Worm (Caenorhabditis elegans): ENCODE data around the gene heh-1.

heh-1 gene

ce11 chrIII:3185232-3185631, 14.1 kb downstream of the heh-1 start:
- TF ChIP-seq hlh-13 (GFP tag; optimal IDR thresholded peaks at IDR 0.05) (no peak), sdc-2 (tag; optimal IDR thresholded peaks at IDR 0.05) (no peak), pat-9 (tag; optimal IDR thresholded peaks at IDR 0.05) (no peak), pag-3 (tag; optimal IDR thresholded peaks at IDR 0.05; ENCODE audit: borderline replicate concordance) (no peak), eyg-1 (tag; optimal IDR thresholded peaks at IDR 0.05) (no peak), K02D7.2 (tag; optimal IDR thresholded peaks at IDR 0.05) (no peak), pax-1 (tag; optimal IDR thresholded peaks at IDR 0.05) (no peak), fax-1 (tag; optimal IDR thresholded peaks at IDR 0.05) (no peak), ceh-18 (tag; optimal IDR thresholded peaks at IDR 0.05) (no peak), nhr-11 (tag; optimal IDR thresholded peaks at IDR 0.05) (no peak)

- TF ChIP-seq ceh-24 (tag; optimal IDR thresholded peaks at IDR 0.05) = no peak
- TF ChIP-seq unc-86 (tag; optimal IDR thresholded peaks at IDR 0.05) = no peak
- TF ChIP-seq pros-1 (tag; optimal IDR thresholded peaks at IDR 0.05) = no peak
- TF ChIP-seq ceh-30 (tag; optimal IDR thresholded peaks at IDR 0.05) = no peak
- no peak for TF ChIP-seq hlh-6 (tag; optimal IDR thresholded peaks at IDR 0.05)
- TF ChIP-seq K09A11.1 (tag; optimal IDR thresholded peaks at IDR 0.05; ENCODE audit: insufficient read depth) = no peak
- TF ChIP-seq ceh-19 (GFP tag; optimal IDR thresholded peaks at IDR 0.05) = no peak
- TF ChIP-seq tbx-7 (tag; optimal IDR thresholded peaks at IDR 0.05) = no peak
- no peak for TF ChIP-seq fkh-10 (GFP tag; optimal IDR thresholded peaks at IDR 0.05)
- TF ChIP-seq hlh-13 (GFP tag; optimal IDR thresholded peaks at IDR 0.05) = no peak
- TF ChIP-seq F13H6.1 (tag; optimal IDR thresholded peaks at IDR 0.05) = no peak
- no peak for TF ChIP-seq che-1 (tag; optimal IDR thresholded peaks at IDR 0.05)
- no peak for TF ChIP-seq dve-1 (tag; optimal IDR thresholded peaks at IDR 0.05)
These were observed 15.9 kb downstream of the heh-1 start, which contains the start of gene lmtr-5 for ce11 chrIII:3183377-3183776. Gene lmtr-5 (plus strand): TSS chrIII:3183677.

ce11 chrIII:3179855-3180254, 19.5 kb downstream of the heh-1 start:
- TF ChIP-seq rnt-1 (tag; optimal IDR thresholded peaks at IDR 0.05) (no peak), hlh-30 (tag; optimal IDR thresholded peaks at IDR 0.05; ENCODE audit: insufficient read depth) (no peak), F13H6.1 (tag; optimal IDR thresholded peaks at IDR 0.05) (no peak), sox-2 (GFP tag; IDR thresholded peaks at IDR 0.05) (no peak), pha-4 (tag; optimal IDR thresholded peaks at IDR 0.05) (no peak), ceh-9 (tag; optimal IDR thresholded peaks at IDR 0.05) (no peak), T23F11.4 (GFP tag; optimal IDR thresholded peaks at IDR 0.05) (no peak), ceh-24 (tag; optimal IDR thresholded peaks at IDR 0.05) (no peak)

- TF ChIP-seq nfya-1 (tag; optimal IDR thresholded peaks at IDR 0.05) = no peak
- no peak for TF ChIP-seq ceh-48 (tag; optimal IDR thresholded peaks at IDR 0.05)
- TF ChIP-seq ceh-2 (tag; optimal IDR thresholded peaks at IDR 0.05) = no peak
- no peak for TF ChIP-seq hlh-13 (GFP tag; optimal IDR thresholded peaks at IDR 0.05)
- no peak for TF ChIP-seq fkh-10 (GFP tag; optimal IDR thresholded peaks at IDR 0.05)
- TF ChIP-seq lin-11 (tag; optimal IDR thresholded peaks at IDR 0.05) = no peak
- no peak for TF ChIP-seq sox-2 (GFP tag; IDR thresholded peaks at IDR 0.05)
- TF ChIP-seq ceh-30 (tag; optimal IDR thresholded peaks at IDR 0.05) = no peak
- TF ChIP-seq ceh-34 (tag; optimal IDR thresholded peaks at IDR 0.05) = no peak
- TF ChIP-seq ets-4 (tag; optimal IDR thresholded peaks at IDR 0.05) = no peak
- no peak for TF ChIP-seq ama-1 (optimal IDR thresholded peaks at IDR 0.05)
- no peak for TF ChIP-seq rnt-1 (tag; optimal IDR thresholded peaks at IDR 0.05)
These were observed 22.5 kb downstream of the heh-1 start for ce11 chrIII:3176775-3177174.

- TF ChIP-seq eyg-1 (tag; optimal IDR thresholded peaks at IDR 0.05) (peak; percentile 33), mec-3 (tag; optimal IDR thresholded peaks at IDR 0.05; ENCODE audit: borderline replicate concordance) (no peak), dmd-4 (tag; optimal IDR thresholded peaks at IDR 0.05; ENCODE audit: borderline replicate concordance) (peak; percentile 78), K09A11.1 (tag; optimal IDR thresholded peaks at IDR 0.05; ENCODE audit: insufficient read depth) (peak; percentile 88), ceh-18 (tag; optimal IDR thresholded peaks at IDR 0.05) (peak; percentile 37), sox-2 (GFP tag; IDR thresholded peaks at IDR 0.05) (no peak), pax-1 (tag; optimal IDR thresholded peaks at IDR 0.05) (no peak), fkh-6 (tag; optimal IDR thresholded peaks at IDR 0.05) (peak; percentile 83), ceh-31 (tag; optimal IDR thresholded peaks at IDR 0.05) (peak; percentile 69), T23F11.4 (GFP tag; optimal IDR thresholded peaks at IDR 0.05) (peak; percentile 68), ceh-14 (tag; optimal IDR thresholded peaks at IDR 0.05) (peak; percentile 91), pha-2 (tag; optimal IDR thresholded peaks at IDR 0.05) (peak; percentile 79), sox-4 (tag; optimal IDR thresholded peaks at IDR 0.05) (peak; percentile 84), ceh-19 (GFP tag; optimal IDR thresholded peaks at IDR 0.05) (peak; percentile 72), ttx-3 (tag; optimal IDR thresholded peaks at IDR 0.05) (peak; percentile 85), ceh-2 (tag; optimal IDR thresholded peaks at IDR 0.05) (peak; percentile 77), unc-42 (tag; optimal IDR thresholded peaks at IDR 0.05) (peak; percentile 22), ama-1 (optimal IDR thresholded peaks at IDR 0.05) (no peak), elt-2 (tag; optimal IDR thresholded peaks at IDR 0.05) (peak; percentile 88)
These were observed 24.3 kb downstream of the heh-1 start, which contains the start of gene R148.3 for ce11 chrIII:3174985-3175384. Gene R148.3 (plus strand): TSS chrIII:3175331.

All from whole organism, late embryonic.